Fruit fly (Drosophila melanogaster) whole organism, pupa: ENCODE measurements around the gene Sk2.

Experiments used
- CG10348 ChIP-seq: fragments of 200-800 bp; sonication (Bioruptor generic); IDR thresholded peaks from 2 replicates; pipeline ENCODE4 v1.3.6; 2022; ENCODE audit warnings: missing biosample characterization, missing genetic modification characterization
- CG12605 ChIP-seq: fragments of 200-800 bp; sonication (Bioruptor generic); IDR thresholded peaks from 2 replicates; pipeline ENCODE4 v1.3.6; 2022; ENCODE audit warnings: missing biosample characterization, missing genetic modification characterization
- CG13204 ChIP-seq: fragments of 200-800 bp; sonication (Bioruptor generic); optimal IDR thresholded peaks from 2 replicates; lab custom pipeline; 2018; ENCODE audit warnings: missing biosample characterization, mild to moderate bottlenecking, missing genetic modification characterization, moderate library complexity
- CG14655 ChIP-seq: fragments of 200-800 bp; sonication (Bioruptor generic); optimal IDR thresholded peaks from 3 replicates; lab custom pipeline; 2017; ENCODE audit warnings: mild to moderate bottlenecking, missing biosample characterization, missing genetic modification reagents, missing genetic modification characterization
- CG15710 ChIP-seq: fragments of 200-800 bp; sonication (Bioruptor generic); optimal IDR thresholded peaks from 2 replicates; lab custom pipeline; 2018; ENCODE audit warnings: missing biosample characterization, mild to moderate bottlenecking, missing genetic modification characterization, moderate library complexity
- CG17806 ChIP-seq: fragments of 200-800 bp; sonication (Bioruptor generic); optimal IDR thresholded peaks from 2 replicates; lab custom pipeline; 2018; ENCODE audit warnings: missing biosample characterization, mild to moderate bottlenecking, missing genetic modification characterization, moderate library complexity
- CG32121 ChIP-seq: fragments of 200-800 bp; sonication (Bioruptor generic); IDR thresholded peaks from 2 replicates; pipeline ENCODE4 v1.3.6; 2022; ENCODE audit warnings: missing biosample characterization, missing genetic modification characterization
- CG34367 ChIP-seq: fragments of 200-800 bp; sonication (Bioruptor generic); optimal IDR thresholded peaks from 2 replicates; lab custom pipeline; 2018; ENCODE audit warnings: missing biosample characterization, mild to moderate bottlenecking, missing genetic modification characterization
- CG4496 ChIP-seq: fragments of 200-800 bp; sonication (Bioruptor generic); IDR thresholded peaks from 3 replicates; pipeline ENCODE4 v1.3.6; 2022; ENCODE audit warnings: missing biosample characterization, missing genetic modification characterization
- CG8159 ChIP-seq: fragments of 200-800 bp; sonication (Bioruptor generic); optimal IDR thresholded peaks from 3 replicates; lab custom pipeline; 2018; ENCODE audit warnings: missing biosample characterization, mild to moderate bottlenecking, missing genetic modification characterization, moderate library complexity
- CG8301 ChIP-seq: fragments of 200-800 bp; sonication (Bioruptor generic); optimal IDR thresholded peaks from 2 replicates; lab custom pipeline; 2018; ENCODE audit warnings: missing biosample characterization, mild to moderate bottlenecking, missing genetic modification characterization
- CG9948 ChIP-seq: fragments of 200-800 bp; sonication (Bioruptor generic); optimal IDR thresholded peaks from 2 replicates; lab custom pipeline; 2018; ENCODE audit warnings: missing biosample characterization, mild to moderate bottlenecking, missing genetic modification characterization, moderate library complexity
- D1 ChIP-seq: fragments of 200-800 bp; sonication (Bioruptor generic); optimal IDR thresholded peaks from 2 replicates; lab custom pipeline; 2018; ENCODE audit warnings: missing biosample characterization, mild to moderate bottlenecking, missing genetic modification characterization, moderate library complexity
- EcR ChIP-seq: fragments of 200-800 bp; sonication (Bioruptor generic); optimal IDR thresholded peaks from 3 replicates; lab custom pipeline; 2019; ENCODE audit warnings: missing biosample characterization, missing genetic modification characterization, mild to moderate bottlenecking, moderate library complexity, missing genetic modification reagents
- Ets98B ChIP-seq: fragments of 200-800 bp; sonication (Bioruptor generic); IDR thresholded peaks from 2 replicates; pipeline ENCODE4 v1.3.6; 2022; ENCODE audit warnings: missing biosample characterization, missing genetic modification characterization
- Pif1A ChIP-seq: fragments of 200-800 bp; sonication (Bioruptor generic); optimal IDR thresholded peaks from 3 replicates; lab custom pipeline; 2016; ENCODE audit warnings: missing biosample characterization, missing genetic modification characterization
- Pif1B ChIP-seq: fragments of 200-800 bp; sonication (Bioruptor generic); optimal IDR thresholded peaks from 3 replicates; lab custom pipeline; 2016; ENCODE audit warnings: missing biosample characterization, missing genetic modification characterization
- Snoo ChIP-seq: fragments of 200-800 bp; sonication (Bioruptor generic); optimal IDR thresholded peaks from 3 replicates; lab custom pipeline; 2017; ENCODE audit warnings: missing biosample characterization, mild to moderate bottlenecking, missing genetic modification characterization, inconsistent platforms
- fd96Ca ChIP-seq: fragments of 200-800 bp; sonication (Bioruptor generic); IDR thresholded peaks from 3 replicates; pipeline ENCODE4 v1.3.6; 2022; ENCODE audit warnings: missing biosample characterization, missing genetic modification characterization
- gl ChIP-seq: fragments of 200-800 bp; sonication (Bioruptor generic); optimal IDR thresholded peaks from 2 replicates; lab custom pipeline; 2018; ENCODE audit warnings: missing biosample characterization, mild to moderate bottlenecking, missing genetic modification characterization
- rn ChIP-seq: fragments of 200-800 bp; sonication (Bioruptor generic); IDR thresholded peaks from 2 replicates; pipeline ENCODE4 v1.3.6; 2022; ENCODE audit warnings: missing biosample characterization, missing genetic modification characterization

The Sk2 gene

DNA sequence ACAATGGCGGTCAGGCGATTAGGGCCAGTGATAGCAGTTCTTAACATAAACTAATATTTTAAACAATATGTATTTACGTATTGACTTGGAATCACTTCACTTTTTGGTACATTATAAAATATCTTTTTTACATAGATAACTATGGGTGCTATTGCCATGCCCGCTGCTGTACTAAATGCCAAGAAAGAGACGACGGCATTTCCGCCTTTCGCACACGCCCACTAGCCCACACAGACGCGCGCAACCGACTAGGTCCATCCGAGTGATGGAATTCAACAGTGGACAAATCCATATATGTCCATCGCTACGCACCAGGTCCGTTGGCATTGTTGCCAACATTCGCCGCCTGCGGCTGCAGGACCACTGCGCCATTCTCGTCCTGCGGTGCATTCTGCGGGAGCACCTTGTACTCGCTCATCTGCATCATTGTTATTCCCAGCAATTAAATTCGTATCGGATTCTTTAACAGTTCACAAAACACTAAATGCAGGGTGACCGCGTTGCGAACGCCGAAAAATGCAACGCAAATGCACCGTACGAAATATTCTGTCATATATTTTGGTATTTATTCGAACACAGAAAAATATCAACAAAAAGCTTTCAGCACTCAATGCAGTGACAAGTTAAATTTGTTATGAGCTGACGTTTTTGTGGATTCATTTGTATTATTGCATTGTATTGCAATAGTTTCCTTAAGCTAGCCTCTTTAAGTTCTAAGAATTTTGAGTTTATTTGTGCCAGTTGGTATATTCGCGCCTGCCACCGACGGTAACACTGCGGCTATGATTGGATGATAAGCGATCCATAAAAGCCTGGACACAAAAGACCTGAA is at the start of gene Sk2, which contains the start of gene scramb2:
Sk2 (plus strand) TSS at position 763 of the 832 bp plus-strand sequence.
scramb2 (minus strand) TSS at position 488 of the 832 bp plus-strand sequence.
- peak; percentile 91 for TF ChIP-seq gl
- TF ChIP-seq CG32121 (GFP tag; lab: Robert Waterston, UW): peak; percentile 97
- peak; percentile 95 for TF ChIP-seq CG8159 (tag; lab: Kevin White, UChicago)
- TF ChIP-seq CG12605 (GFP tag; lab: Robert Waterston, UW): peak; percentile 97
- TF ChIP-seq CG4496: peak; percentile 98
- TF ChIP-seq D1 (tag; lab: Kevin White, UChicago): no peak
- TF ChIP-seq rn (GFP tag; lab: Robert Waterston, UW): peak; percentile 91
- TF ChIP-seq CG13204 (GFP tag; lab: Kevin White, UChicago): peak; percentile 94
- TF ChIP-seq Pif1B (GFP tag; lab: Kevin White, UChicago): peak; percentile 95
- peak; percentile 97 for TF ChIP-seq CG14655 (GFP tag; lab: Kevin White, UChicago)
- TF ChIP-seq fd96Ca (GFP tag; lab: Robert Waterston, UW): peak; percentile 97
- peak; percentile 96 for TF ChIP-seq Pif1A (GFP tag; lab: Kevin White, UChicago)
- peak; percentile 95 for TF ChIP-seq CG34367 (tag; lab: Kevin White, UChicago)
- TF ChIP-seq CG15710 (tag; lab: Kevin White, UChicago): peak; percentile 96
- TF ChIP-seq Snoo (tag; lab: Kevin White, UChicago): peak; percentile 95
- TF ChIP-seq CG10348 (GFP tag; lab: Robert Waterston, UW): peak; percentile 67
- peak; percentile 97 for TF ChIP-seq Ets98B
- TF ChIP-seq CG17806 (tag; lab: Kevin White, UChicago): peak; percentile 96
- TF ChIP-seq CG9948: peak; percentile 96
- no peak for TF ChIP-seq EcR
- peak; percentile 97 for TF ChIP-seq CG8301

DNA sequence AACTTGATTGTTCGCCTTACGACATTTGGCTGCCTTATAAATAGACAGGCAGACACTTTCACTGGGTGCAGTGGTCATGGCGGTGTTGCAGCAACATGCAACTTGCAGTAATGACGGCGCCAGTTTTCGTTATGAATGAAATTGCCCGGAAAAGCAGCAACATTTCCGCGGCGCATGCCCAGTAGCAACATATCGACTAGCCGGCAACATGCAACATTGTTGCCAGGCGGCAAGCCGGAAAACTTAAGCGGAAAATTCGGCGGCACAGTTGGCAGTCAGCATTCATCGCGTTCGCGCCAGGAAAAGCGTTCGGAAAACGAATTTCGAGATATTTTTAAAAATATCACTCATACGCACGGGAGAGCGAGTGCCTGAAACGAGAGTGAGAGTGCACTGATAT is 45.4 kb upstream of the Sk2 start, which contains the start of gene FMRFaR:
FMRFaR (plus strand) TSS at position 272 of the 400 bp plus-strand sequence.
- peak; percentile 15 for TF ChIP-seq CG14655 (GFP tag; lab: Kevin White, UChicago)
- no peak for TF ChIP-seq CG8301

DNA sequence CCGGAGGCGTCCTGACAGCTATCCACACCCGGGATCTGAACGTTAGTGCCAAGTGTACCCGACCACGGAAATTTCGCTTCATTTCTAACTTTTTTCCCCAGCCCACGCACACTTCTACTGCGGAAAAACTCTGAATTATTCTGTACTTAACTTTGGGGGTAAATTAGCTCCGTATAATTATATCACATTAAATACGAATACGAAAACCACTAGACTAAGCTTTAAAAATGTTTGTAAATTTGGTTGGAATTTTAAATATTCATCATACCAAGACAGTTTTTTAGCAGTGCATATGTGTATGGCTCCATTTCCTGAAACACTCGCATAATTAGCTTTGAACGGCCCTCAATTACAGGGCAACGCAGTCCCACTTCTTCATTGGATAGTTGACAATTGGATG is 33.4 kb upstream of the Sk2 start:
- TF ChIP-seq CG8159 (tag; lab: Kevin White, UChicago) (no peak), gl (no peak), EcR (no peak), CG10348 (GFP tag; lab: Robert Waterston, UW) (no peak), fd96Ca (GFP tag; lab: Robert Waterston, UW) (no peak), Pif1A (GFP tag; lab: Kevin White, UChicago) (no peak), Snoo (tag; lab: Kevin White, UChicago) (no peak), D1 (tag; lab: Kevin White, UChicago) (no peak), CG4496 (no peak)

DNA sequence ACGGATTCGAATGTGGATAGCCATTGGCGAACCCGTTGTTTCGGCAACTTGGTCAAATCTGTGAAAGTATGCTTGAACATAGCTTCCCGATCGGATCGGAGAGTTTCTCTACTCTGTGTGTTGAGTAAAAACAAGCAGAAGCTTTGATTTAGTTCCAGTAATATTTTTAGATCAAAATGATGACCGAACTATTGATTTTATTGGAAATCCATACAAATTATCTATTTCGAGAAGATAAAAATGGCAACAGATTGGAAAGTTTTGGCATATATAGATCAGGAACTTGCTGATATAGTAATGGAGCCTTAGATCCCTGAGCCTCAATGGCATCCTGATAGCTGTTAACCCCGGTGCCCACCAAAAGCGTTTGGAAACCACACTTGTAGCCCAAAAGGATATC is 30.9 kb upstream of the Sk2 start, which contains the start of gene CG32488:
CG32488 (minus strand) TSS at position 101 of the 400 bp plus-strand sequence.
- no peak for TF ChIP-seq CG14655 (GFP tag; lab: Kevin White, UChicago)
- TF ChIP-seq Pif1A (GFP tag; lab: Kevin White, UChicago): no peak
- no peak for TF ChIP-seq rn (GFP tag; lab: Robert Waterston, UW)
- no peak for TF ChIP-seq D1 (tag; lab: Kevin White, UChicago)
- TF ChIP-seq CG8159 (tag; lab: Kevin White, UChicago): no peak
- no peak for TF ChIP-seq CG32121 (GFP tag; lab: Robert Waterston, UW)
- TF ChIP-seq CG34367 (tag; lab: Kevin White, UChicago): no peak
- no peak for TF ChIP-seq Ets98B
- no peak for TF ChIP-seq CG15710 (tag; lab: Kevin White, UChicago)
- no peak for TF ChIP-seq EcR
- TF ChIP-seq fd96Ca (GFP tag; lab: Robert Waterston, UW): no peak
- TF ChIP-seq Snoo (tag; lab: Kevin White, UChicago): no peak

DNA sequence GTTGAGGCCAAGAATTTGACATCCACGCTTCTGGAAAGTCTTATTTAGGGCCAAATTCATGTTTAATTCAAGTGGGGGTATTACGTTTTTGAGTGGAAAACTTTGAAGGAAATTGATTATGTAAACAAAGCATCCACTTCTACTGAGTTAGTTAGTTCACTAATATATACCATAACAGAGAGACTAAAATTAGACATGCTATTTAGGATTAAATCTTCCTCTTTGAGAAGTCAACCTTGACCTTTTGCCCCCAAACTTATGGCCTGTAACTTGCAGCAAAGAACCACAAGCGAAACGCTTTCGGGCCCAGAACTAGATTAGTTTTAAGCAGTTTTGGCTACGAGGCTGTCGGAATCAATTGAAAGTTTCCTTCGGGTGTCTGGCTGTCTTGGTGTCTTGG is 29.7 kb upstream of the Sk2 start, which contains the start of gene CG32487:
CG32487 (minus strand) TSS at position 101 of the 400 bp plus-strand sequence.
- TF ChIP-seq CG8159 (tag; lab: Kevin White, UChicago): no peak

DNA sequence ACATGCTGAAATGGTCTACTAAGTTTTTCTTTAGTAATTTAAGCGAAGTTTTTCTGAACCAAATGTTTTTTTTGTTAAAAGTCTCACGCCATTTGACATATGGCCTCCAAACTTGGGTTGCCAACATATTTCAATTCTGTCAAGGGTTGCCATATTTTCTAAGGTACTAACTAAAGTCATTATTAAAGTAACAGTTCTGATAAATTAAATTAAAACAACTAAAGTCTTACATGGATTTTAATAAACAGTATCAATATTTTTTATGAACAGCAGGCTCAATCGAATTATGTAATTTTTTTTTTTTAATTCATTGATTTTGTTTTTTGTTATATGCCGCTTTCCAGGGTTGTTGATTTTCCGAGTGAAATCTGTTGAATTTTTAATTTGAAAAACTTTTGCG is 20.5 kb upstream of the Sk2 start, which contains the start of gene aly:
aly (minus strand) TSS at position 101 of the 400 bp plus-strand sequence.
- no peak for TF ChIP-seq Pif1A (GFP tag; lab: Kevin White, UChicago)
- no peak for TF ChIP-seq CG32121 (GFP tag; lab: Robert Waterston, UW)
- TF ChIP-seq CG13204 (GFP tag; lab: Kevin White, UChicago): no peak
- no peak for TF ChIP-seq CG8301
- no peak for TF ChIP-seq rn (GFP tag; lab: Robert Waterston, UW)
- no peak for TF ChIP-seq Snoo (tag; lab: Kevin White, UChicago)
- no peak for TF ChIP-seq CG14655 (GFP tag; lab: Kevin White, UChicago)
- TF ChIP-seq CG10348 (GFP tag; lab: Robert Waterston, UW): no peak
- no peak for TF ChIP-seq CG17806 (tag; lab: Kevin White, UChicago)
- TF ChIP-seq fd96Ca (GFP tag; lab: Robert Waterston, UW): no peak
- TF ChIP-seq EcR: no peak
- TF ChIP-seq D1 (tag; lab: Kevin White, UChicago): no peak
- TF ChIP-seq, all 21 proteins: peak for 0
